Fruit fly (Drosophila melanogaster): Measurements from ENCODE around the gene janB.

The janB gene

DNA sequence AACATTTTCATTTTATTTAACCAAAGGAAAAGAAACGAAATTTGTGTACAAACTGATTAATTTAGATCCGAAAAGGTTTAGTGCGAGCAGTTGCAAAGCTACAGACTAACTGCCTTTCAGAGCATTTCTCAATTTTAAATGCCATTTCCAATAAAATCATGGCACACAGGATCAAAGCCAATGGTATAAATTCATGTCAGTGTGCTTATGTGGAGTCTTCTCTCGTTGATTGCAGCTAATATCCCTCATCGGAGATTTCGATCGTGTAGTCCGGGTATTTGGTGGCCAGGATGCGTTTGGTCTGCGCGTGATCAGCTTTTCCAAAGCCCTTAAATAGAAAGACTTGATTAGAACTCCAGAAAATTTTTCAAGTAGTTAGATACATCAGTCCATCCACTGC, at the start of gene janB:
Gene janB (minus strand): TSS at position 101 of the 400 bp plus-strand sequence.
- TF ChIP-seq CG17801 (GFP tag; optimal IDR thresholded peaks at IDR 0.05; ENCODE audit: partially characterized antibody): no peak

DNA sequence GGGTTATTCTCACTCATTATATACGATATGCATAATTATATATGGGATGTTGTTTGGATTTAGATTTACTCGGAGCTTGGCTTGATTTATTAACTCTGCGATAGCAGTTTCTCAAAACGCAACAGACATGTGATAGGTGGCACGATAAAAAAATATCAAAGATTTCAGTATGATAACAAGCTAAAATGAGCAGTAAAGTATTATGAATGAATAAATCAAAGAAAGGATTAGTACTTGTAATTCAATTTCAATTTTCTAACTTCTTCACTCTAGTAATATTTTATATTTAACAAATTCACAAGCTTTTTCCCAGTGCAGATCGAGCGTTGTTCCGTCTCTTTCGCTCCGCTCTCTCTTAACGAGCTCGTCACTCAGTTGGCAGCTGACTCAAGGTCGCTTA, 45.6 kb upstream of the janB start:
- TF ChIP-seq CG17801 (GFP tag; optimal IDR thresholded peaks at IDR 0.05; ENCODE audit: partially characterized antibody): no peak

DNA sequence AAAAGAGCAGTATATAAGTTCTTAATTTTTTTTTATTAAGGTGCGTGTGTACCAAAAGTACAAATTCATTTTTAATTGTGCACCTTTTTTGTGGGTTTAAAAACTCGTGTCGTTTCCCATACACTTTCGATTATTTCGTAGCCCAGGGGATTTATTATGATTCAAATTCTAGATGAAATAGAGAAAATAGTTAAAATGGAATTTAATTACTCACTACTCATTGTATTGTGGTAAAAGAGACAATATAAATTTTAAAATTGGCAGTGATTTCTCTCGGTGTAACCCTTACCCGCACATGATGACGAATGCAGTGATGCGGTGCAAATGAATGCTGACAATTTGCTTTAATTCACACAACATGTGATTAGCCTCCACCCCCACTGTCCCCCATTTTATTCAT, 44.7 kb upstream of the janB start:
- no peak for TF ChIP-seq CG17801 (GFP tag; optimal IDR thresholded peaks at IDR 0.05; ENCODE audit: partially characterized antibody)

- no peak for TF ChIP-seq CG17801 (GFP tag; optimal IDR thresholded peaks at IDR 0.05; ENCODE audit: partially characterized antibody)
Observed at dm6 chr3R:30076088-30076487, 37.6 kb upstream of the janB start.

dm6 chr3R:30071827-30072226, 33.3 kb upstream of the janB start:
- TF ChIP-seq CG17801 (GFP tag; optimal IDR thresholded peaks at IDR 0.05; ENCODE audit: partially characterized antibody): no peak

DNA sequence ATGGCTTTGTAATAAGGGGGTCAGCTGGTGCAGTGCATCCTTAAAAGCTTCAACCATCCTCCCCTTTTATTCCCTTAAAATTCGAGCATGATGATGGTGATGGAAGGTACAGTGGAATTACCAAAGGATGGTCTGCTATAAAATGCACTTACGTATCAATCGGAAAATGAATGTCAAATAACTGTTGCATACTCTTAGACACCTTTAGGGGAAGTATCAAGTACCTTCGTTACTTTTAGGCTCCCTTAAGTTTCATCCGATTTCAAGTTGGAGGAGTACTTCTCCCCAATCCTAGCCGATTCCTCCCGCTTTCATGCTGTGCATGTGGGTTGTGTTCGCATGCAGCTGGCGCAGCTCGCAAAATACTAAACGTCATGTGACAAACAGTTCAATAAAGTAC, 31.7 kb upstream of the janB start:
- no peak for TF ChIP-seq CG17801 (GFP tag; optimal IDR thresholded peaks at IDR 0.05; ENCODE audit: partially characterized antibody)

dm6 chr3R:30066004-30066403, 27.5 kb upstream of the janB start:
- TF ChIP-seq CG17801 (GFP tag; optimal IDR thresholded peaks at IDR 0.05; ENCODE audit: partially characterized antibody): no peak

- TF ChIP-seq CG17801 (GFP tag; optimal IDR thresholded peaks at IDR 0.05; ENCODE audit: partially characterized antibody): no peak
Observed at dm6 chr3R:30063704-30064103, 25.2 kb upstream of the janB start.

DNA sequence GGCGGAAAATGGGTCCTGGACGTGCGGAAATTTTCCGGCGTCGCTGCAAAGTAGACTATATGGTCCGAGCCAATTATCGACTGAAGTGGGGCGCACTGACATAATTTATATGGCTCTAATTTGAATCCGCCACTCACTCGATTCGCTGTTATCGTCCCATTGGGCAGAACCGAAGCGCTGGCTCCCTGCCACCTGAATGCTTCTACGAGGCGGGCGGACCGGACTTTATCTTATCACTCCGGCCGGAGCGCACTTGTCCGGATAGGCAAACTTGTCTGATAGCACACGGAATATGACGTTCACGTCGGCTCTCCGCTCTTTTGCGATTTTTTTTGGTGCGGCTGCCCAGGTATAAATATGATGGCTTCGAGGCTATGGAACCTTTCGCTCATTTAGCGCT, 24.0 kb upstream of the janB start:
- TF ChIP-seq CG17801 (GFP tag; optimal IDR thresholded peaks at IDR 0.05; ENCODE audit: partially characterized antibody): no peak

- no peak for TF ChIP-seq CG17801 (GFP tag; optimal IDR thresholded peaks at IDR 0.05; ENCODE audit: partially characterized antibody)
Observed at dm6 chr3R:30061980-30062379, 23.5 kb upstream of the janB start.

- TF ChIP-seq CG17801 (GFP tag; optimal IDR thresholded peaks at IDR 0.05; ENCODE audit: partially characterized antibody): peak; percentile 13
Observed at dm6 chr3R:30061154-30061482, 22.6 kb upstream of the janB start.

dm6 chr3R:30060451-30061153, 22.1 kb upstream of the janB start:
- TF ChIP-seq CG17801 (GFP tag; optimal IDR thresholded peaks at IDR 0.05; ENCODE audit: partially characterized antibody): no peak

dm6 chr3R:30059944-30060343, 21.4 kb upstream of the janB start:
- no peak for TF ChIP-seq CG17801 (GFP tag; optimal IDR thresholded peaks at IDR 0.05; ENCODE audit: partially characterized antibody)

DNA sequence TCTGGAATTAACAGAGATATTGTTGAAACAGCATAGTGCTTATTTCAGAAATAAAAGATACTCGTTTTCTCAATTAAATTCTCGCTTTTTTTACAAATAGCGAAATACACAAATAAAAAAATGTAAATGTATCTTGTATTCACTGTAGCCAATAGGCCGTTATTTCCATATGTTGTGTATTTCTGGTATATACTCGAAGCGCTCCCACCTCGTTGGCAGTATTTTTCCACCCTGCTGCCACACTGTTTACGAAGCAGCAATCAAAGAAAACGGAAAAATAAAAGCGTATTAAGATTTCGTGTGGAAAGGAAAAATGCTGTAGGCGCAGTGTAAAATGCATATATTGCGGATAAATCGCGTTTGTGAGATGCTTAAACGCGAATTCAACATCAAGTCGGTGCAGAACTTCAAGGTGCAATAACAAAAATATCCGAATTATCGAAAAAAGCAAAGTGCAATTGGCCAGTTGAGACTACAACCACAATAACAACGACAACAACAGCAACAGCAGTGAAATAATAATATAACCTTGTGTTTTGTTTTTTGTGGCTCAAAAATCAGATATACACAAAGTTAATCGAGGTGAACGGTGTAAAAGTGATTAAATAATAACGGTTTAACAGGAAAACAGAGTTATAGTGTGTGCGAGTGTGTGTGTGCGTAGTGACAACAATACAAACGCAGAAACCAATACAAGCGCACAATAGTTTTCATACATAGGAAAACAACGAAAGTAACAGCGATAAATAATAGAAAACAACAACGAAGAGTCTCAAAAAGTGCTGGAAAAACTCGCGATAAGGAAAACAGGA, 19.7 kb upstream of the janB start, which contains the start of gene sima:
Gene sima (plus strand): TSS at position 255 of the 812 bp plus-strand sequence.
- TF ChIP-seq CG17801 (GFP tag; optimal IDR thresholded peaks at IDR 0.05; ENCODE audit: partially characterized antibody): peak; percentile 12

DNA sequence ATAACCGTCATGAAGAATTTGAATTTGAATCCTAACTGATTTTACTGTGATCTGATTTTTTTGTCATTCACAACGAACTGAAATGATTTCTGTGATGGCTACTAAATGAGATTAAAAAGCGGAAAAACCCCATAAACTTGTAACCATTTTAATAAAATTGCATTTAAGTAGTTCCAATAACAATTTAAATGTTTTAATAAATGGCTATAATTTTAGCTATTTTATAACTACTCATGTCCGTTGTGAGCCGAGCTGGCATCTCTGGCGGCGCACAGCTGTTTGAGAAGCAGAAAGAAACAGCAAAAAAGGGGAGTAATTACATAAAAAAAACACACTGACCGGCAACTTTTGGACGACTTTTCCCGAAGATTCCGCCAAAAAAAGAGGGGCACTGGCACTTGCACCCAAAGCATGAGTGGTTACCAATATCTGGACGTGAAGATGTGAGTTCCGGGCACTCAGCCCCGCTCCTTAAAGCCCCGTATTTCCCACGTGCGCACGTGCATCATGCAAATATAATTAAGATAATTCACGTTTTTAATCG, 18.1 kb upstream of the janB start, which contains the start of the genes CG7950 and Rpp14a:
Gene CG7950 (plus strand): TSS at position 268 of the 544 bp plus-strand sequence.
Gene Rpp14a (plus strand): TSS at position 268 of the 544 bp plus-strand sequence.
- TF ChIP-seq CG17801 (GFP tag; optimal IDR thresholded peaks at IDR 0.05; ENCODE audit: partially characterized antibody): peak; percentile 90
